Worm (Caenorhabditis elegans): Measurements from ENCODE around the gene gst-24.

Gene gst-24

DNA sequence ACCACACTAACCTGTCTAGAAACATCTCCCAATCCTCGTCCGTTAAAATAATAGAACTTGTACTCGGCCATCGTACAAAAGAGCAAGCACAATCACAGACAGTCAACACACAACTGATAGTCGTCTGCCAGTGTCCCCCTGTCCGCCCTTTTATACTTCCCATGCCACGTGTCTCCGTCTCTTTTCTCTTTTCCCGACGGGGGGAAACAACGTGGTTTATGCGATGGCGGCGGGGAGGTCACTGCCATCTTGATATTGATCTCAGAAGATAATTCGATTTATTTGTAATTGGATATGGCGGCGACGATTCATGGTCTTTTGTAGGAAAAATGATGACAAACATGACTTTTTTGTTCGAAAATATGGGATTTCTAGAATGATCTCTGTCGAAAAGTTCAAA, 1.5 kb downstream of the gst-24 start, which contains the start of gene gst-20:
TSS of gene gst-20 (minus strand) at position 170 of the 400 bp plus-strand sequence.
- no peak for TF ChIP-seq unc-62 (GFP tag; optimal IDR thresholded peaks at IDR 0.05)

- no peak for TF ChIP-seq unc-62 (GFP tag; optimal IDR thresholded peaks at IDR 0.05)
These were observed 10.3 kb downstream of the gst-24 start, which contains the start of gene csp-1 for ce11 chrII:13600904-13601303. TSS of gene csp-1 (plus strand) at chrII:13601204.

ce11 chrII:13596505-13596977, 14.6 kb downstream of the gst-24 start, which contains the start of the genes fbxc-23 and csc-1:
TSS of gene fbxc-23 (minus strand) at chrII:13596555.
TSS of gene csc-1 (plus strand) at chrII:13596955.
- no peak for TF ChIP-seq unc-62 (GFP tag; optimal IDR thresholded peaks at IDR 0.05)

DNA sequence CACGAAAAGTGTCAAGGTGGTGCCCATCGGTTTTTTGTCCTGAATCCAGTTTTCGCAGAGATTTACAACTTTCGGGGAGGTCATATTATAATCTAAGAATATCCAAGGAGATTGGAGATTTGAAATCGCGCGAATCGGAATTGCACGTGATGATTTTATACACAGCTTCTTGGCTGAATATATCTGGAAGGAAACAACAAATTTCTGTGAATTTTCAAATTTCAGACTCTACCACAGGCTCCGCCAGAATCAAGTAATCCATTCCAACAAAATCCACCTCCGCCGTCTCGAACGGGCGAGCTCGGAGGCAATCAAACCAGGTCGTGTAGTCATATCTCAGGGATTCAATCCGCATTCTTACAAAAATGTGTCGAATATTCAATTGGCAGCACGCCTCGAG, 15.9 kb downstream of the gst-24 start:
- no peak for TF ChIP-seq unc-62 (GFP tag; optimal IDR thresholded peaks at IDR 0.05)

- TF ChIP-seq unc-62 (GFP tag; optimal IDR thresholded peaks at IDR 0.05) = no peak
These were observed 17.4 kb downstream of the gst-24 start, which contains the start of gene clec-146 for ce11 chrII:13593659-13594221. TSS of gene clec-146 (minus strand) at chrII:13593774.

DNA sequence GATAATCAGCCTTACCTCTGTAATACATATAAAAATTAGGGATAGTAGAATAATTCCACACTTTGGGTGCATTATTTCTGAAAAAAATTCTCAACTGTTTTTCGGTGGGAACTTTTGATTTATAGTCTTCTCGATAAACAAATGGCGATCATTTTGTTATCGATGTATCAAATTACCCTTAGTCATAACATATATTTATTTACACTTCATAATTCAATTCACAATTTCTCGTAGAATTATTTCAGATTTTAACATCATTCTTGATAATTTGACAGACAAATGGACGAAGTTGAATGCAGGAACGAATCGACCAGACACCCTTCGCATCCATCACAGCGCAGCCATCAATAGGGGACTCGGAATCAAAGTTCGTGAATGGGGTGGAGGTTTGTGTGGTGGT, 20.7 kb downstream of the gst-24 start, which contains the start of gene clec-145:
TSS of gene clec-145 (minus strand) at position 101 of the 400 bp plus-strand sequence.
- no peak for TF ChIP-seq unc-62 (GFP tag; optimal IDR thresholded peaks at IDR 0.05)

- no peak for TF ChIP-seq unc-62 (GFP tag; optimal IDR thresholded peaks at IDR 0.05)
These were observed 25.5 kb downstream of the gst-24 start, which contains the start of gene Y48E1B.8 for ce11 chrII:13585655-13586170. TSS of gene Y48E1B.8 (plus strand) at chrII:13585705.

ce11 chrII:13575018-13575948, 35.9 kb downstream of the gst-24 start, which contains the start of the genes mrpl-37 and lin-38:
TSS of gene mrpl-37 (minus strand) at chrII:13575068.
TSS of gene lin-38 (plus strand) at chrII:13575925.
- no peak for TF ChIP-seq unc-62 (GFP tag; optimal IDR thresholded peaks at IDR 0.05)

- TF ChIP-seq unc-62 (GFP tag; optimal IDR thresholded peaks at IDR 0.05) = no peak
These were observed 36.8 kb downstream of the gst-24 start for ce11 chrII:13574395-13574794.

DNA sequence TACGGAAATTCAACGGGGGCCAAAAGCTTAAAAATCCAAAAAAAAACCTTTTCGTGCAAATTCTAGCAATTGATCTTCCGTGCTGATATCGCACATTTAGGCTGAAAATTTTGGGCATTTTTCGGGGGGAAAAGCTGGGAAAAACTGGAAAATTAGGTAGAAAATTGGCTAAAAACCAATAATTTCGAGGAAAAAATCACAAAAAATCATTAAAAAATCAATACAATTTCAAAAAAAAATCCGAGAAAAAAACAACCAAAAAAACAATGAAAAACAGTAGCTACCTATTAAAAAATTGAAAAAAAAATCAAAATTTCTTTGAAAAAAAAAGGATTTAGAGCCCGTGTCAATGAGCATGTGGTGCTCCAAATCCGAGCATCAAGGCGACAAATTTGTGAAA, 43.3 kb downstream of the gst-24 start, which contains the start of gene Y48E1B.3:
TSS of gene Y48E1B.3 (minus strand) at position 101 of the 400 bp plus-strand sequence.
- no peak for TF ChIP-seq unc-62 (GFP tag; optimal IDR thresholded peaks at IDR 0.05)

ce11 chrII:13560553-13560952, 50.6 kb downstream of the gst-24 start:
- no peak for TF ChIP-seq unc-62 (GFP tag; optimal IDR thresholded peaks at IDR 0.05)
